Fruit fly (Drosophila melanogaster) whole organism, embryonic: ENCODE measurements around the gene Gbs-70E.

Source experiments
- CG1024 ChIP-seq: fragments of 200-800 bp; sonication (Bioruptor generic); IDR thresholded peaks from 2 replicates; pipeline ENCODE4 v1.3.6; 2022; ENCODE audit warnings: missing biosample characterization, missing genetic modification characterization
- CG10462 ChIP-seq: fragments of 200-800 bp; sonication (Bioruptor generic); optimal IDR thresholded peaks from 2 replicates; lab custom pipeline; 2016; ENCODE audit warnings: missing biosample characterization, missing genetic modification characterization
- CG10959 ChIP-seq: fragments of 200-800 bp; sonication (Bioruptor generic); IDR thresholded peaks from 2 replicates; pipeline ENCODE4 v1.3.6; 2022; ENCODE audit warnings: missing biosample characterization, missing genetic modification characterization
- CG11093 ChIP-seq: fragments of 200-800 bp; sonication (Bioruptor generic); IDR thresholded peaks from 3 replicates; pipeline ENCODE4 v1.3.6; 2022; ENCODE audit warnings: missing biosample characterization, missing genetic modification characterization
- CG11696 ChIP-seq: fragments of 200-800 bp; sonication (Bioruptor generic); IDR thresholded peaks from 2 replicates; pipeline ENCODE4 v1.3.6; 2022; ENCODE audit warnings: missing biosample characterization, missing genetic modification characterization
- CG11723 ChIP-seq: fragments of 200-800 bp; sonication (Bioruptor generic); optimal IDR thresholded peaks from 2 replicates; lab custom pipeline; 2017; ENCODE audit warnings: missing biosample characterization, mild to moderate bottlenecking, missing genetic modification characterization
- CG14050 ChIP-seq: fragments of 200-800 bp; sonication (Bioruptor generic); IDR thresholded peaks from 3 replicates; pipeline ENCODE4 v1.3.6; 2022; ENCODE audit warnings: missing biosample characterization, missing genetic modification characterization
- CG14441 ChIP-seq: fragments of 200-800 bp; sonication (Bioruptor generic); IDR thresholded peaks from 2 replicates; pipeline ENCODE4 v1.3.6; 2022; ENCODE audit warnings: missing biosample characterization, missing genetic modification characterization
- CG1602 ChIP-seq: fragments of 200-800 bp; sonication (Bioruptor generic); optimal IDR thresholded peaks from 3 replicates; lab custom pipeline; 2016; ENCODE audit warnings: missing biosample characterization, missing genetic modification characterization
- CG17829 ChIP-seq: fragments of 200-800 bp; optimal IDR thresholded peaks from 2 replicates; lab custom pipeline; 2019; ENCODE audit warnings: missing biosample characterization, mild to moderate bottlenecking, missing genetic modification characterization, moderate library complexity
- CG18262 ChIP-seq: fragments of 200-800 bp; optimal IDR thresholded peaks from 3 replicates; lab custom pipeline; 2019; ENCODE audit warnings: missing biosample characterization, mild to moderate bottlenecking, missing genetic modification characterization, moderate library complexity
- CG2120 ChIP-seq: fragments of 200-800 bp; sonication (Bioruptor generic); optimal IDR thresholded peaks from 3 replicates; lab custom pipeline; 2016; ENCODE audit warnings: missing biosample characterization, missing genetic modification characterization
- CG30431 ChIP-seq: fragments of 200-800 bp; sonication (Bioruptor generic); optimal IDR thresholded peaks from 2 replicates; lab custom pipeline; 2017; ENCODE audit warnings: missing biosample characterization, missing genetic modification characterization
- CG3163 ChIP-seq: fragments of 200-800 bp; sonication (Bioruptor generic); optimal IDR thresholded peaks from 3 replicates; lab custom pipeline; 2016; ENCODE audit warnings: missing biosample characterization, missing genetic modification characterization
- CG3726 ChIP-seq: fragments of 200-800 bp; sonication (Bioruptor generic); IDR thresholded peaks from 3 replicates; pipeline ENCODE4, ENCODE4 v1.3.6; 2022; ENCODE audit warnings: missing biosample characterization, missing genetic modification characterization
- CG4707 ChIP-seq: fragments of 200-800 bp; sonication (Bioruptor generic); optimal IDR thresholded peaks from 2 replicates; lab custom pipeline; 2018; ENCODE audit warnings: missing biosample characterization, mild to moderate bottlenecking, missing genetic modification characterization, moderate library complexity
- CG5180 ChIP-seq: fragments of 200-800 bp; sonication (Bioruptor generic); optimal IDR thresholded peaks from 3 replicates; lab custom pipeline; 2017; ENCODE audit warnings: missing biosample characterization, missing genetic modification characterization, mild to moderate bottlenecking, moderate library complexity, missing genetic modification reagents
- CG6175 ChIP-seq: fragments of 200-800 bp; sonication (Bioruptor generic); IDR thresholded peaks from 3 replicates; pipeline ENCODE4 v1.3.6; 2022; ENCODE audit warnings: missing biosample characterization, missing genetic modification characterization
- CG6272 ChIP-seq: fragments of 200-800 bp; sonication (Bioruptor generic); IDR thresholded peaks from 2 replicates; pipeline ENCODE4 v1.3.6; 2022; ENCODE audit warnings: missing biosample characterization, missing genetic modification characterization
- CG6765 ChIP-seq: fragments of 200-800 bp; sonication (Bioruptor generic); optimal IDR thresholded peaks from 3 replicates; lab custom pipeline; 2017; ENCODE audit warnings: missing biosample characterization, mild to moderate bottlenecking, missing genetic modification characterization
- CG7357 ChIP-seq: fragments of 200-800 bp; sonication (Bioruptor generic); IDR thresholded peaks from 3 replicates; pipeline ENCODE4 v1.3.6; 2022; ENCODE audit warnings: missing biosample characterization, missing genetic modification characterization
- CG7556 ChIP-seq: fragments of 200-800 bp; sonication (Bioruptor generic); optimal IDR thresholded peaks from 2 replicates; lab custom pipeline; 2017; ENCODE audit warnings: missing biosample characterization, mild to moderate bottlenecking, missing genetic modification characterization
- Dp ChIP-seq: fragments of 200-800 bp; sonication (Bioruptor generic); optimal IDR thresholded peaks from 2 replicates; lab custom pipeline; 2018; ENCODE audit warnings: missing biosample characterization, mild to moderate bottlenecking, missing genetic modification characterization, moderate library complexity
- Ets65A ChIP-seq: fragments of 200-800 bp; sonication (Bioruptor generic); peaks from one replicate; lab custom pipeline; 2016; ENCODE audit warnings: missing biosample characterization, missing genetic modification characterization
- Hey ChIP-seq: fragments of 200-800 bp; sonication (Bioruptor generic); optimal IDR thresholded peaks from 3 replicates; lab custom pipeline; 2018; ENCODE audit warnings: missing biosample characterization, mild to moderate bottlenecking, missing genetic modification characterization
- Hr39 ChIP-seq: fragments of >200 bp; optimal IDR thresholded peaks from 2 replicates; lab custom pipeline; 2017
- MBD-R2 ChIP-seq: fragments of 200-800 bp; sonication (Bioruptor generic); IDR thresholded peaks from 2 replicates; pipeline ENCODE4 v1.3.6; 2022; ENCODE audit warnings: missing biosample characterization, missing genetic modification characterization
- Med ChIP-seq: fragments of 200-800 bp; sonication (Bioruptor generic); peaks from one replicate; lab custom pipeline; 2016; ENCODE audit warnings: missing biosample characterization, missing genetic modification characterization, mild to moderate bottlenecking, inconsistent platforms, moderate library complexity
- PHDP ChIP-seq: fragments of 200-800 bp; sonication (Bioruptor generic); optimal IDR thresholded peaks from 3 replicates; lab custom pipeline; 2018; ENCODE audit warnings: missing biosample characterization, mild to moderate bottlenecking, missing genetic modification characterization, moderate library complexity
- Pdp1 ChIP-seq, 2 experiments: fragments of 200-800 bp; sonication (Bioruptor generic); optimal IDR thresholded peaks; 3 replicates each; lab custom pipeline; 2016; ENCODE audit warnings: missing biosample characterization in 2 of 2, missing genetic modification characterization in 2 of 2, mild to moderate bottlenecking in 1 of 2, moderate library complexity in 1 of 2
- Scr ChIP-seq: fragments of 200-800 bp; sonication (Bioruptor generic); IDR thresholded peaks from 2 replicates; pipeline ENCODE4 v1.3.6; 2022; ENCODE audit warnings: missing biosample characterization, missing genetic modification characterization; ENCODE audit not compliant: partially characterized antibody
- Side ChIP-seq: fragments of 200-800 bp; sonication (Bioruptor generic); optimal IDR thresholded peaks from 2 replicates; lab custom pipeline; 2016; ENCODE audit warnings: missing biosample characterization, missing genetic modification characterization
- Sin3A ChIP-seq: fragments of >200 bp; optimal IDR thresholded peaks from 2 replicates; lab custom pipeline; 2018
- Sox102F ChIP-seq: fragments of 200-800 bp; sonication (Bioruptor generic); optimal IDR thresholded peaks from 2 replicates; lab custom pipeline; 2018; ENCODE audit warnings: missing biosample characterization, mild to moderate bottlenecking, missing genetic modification characterization, moderate library complexity
- abd-A ChIP-seq: fragments of 200-800 bp; sonication (Bioruptor generic); optimal IDR thresholded peaks from 3 replicates; lab custom pipeline; 2019; ENCODE audit warnings: missing biosample characterization, mild to moderate bottlenecking, missing genetic modification characterization, moderate library complexity
- bcd ChIP-seq: fragments of 200-800 bp; sonication (Bioruptor generic); optimal IDR thresholded peaks from 2 replicates; lab custom pipeline; 2017; ENCODE audit warnings: missing biosample characterization, mild to moderate bottlenecking, missing genetic modification characterization
- bigmax ChIP-seq: fragments of 200-800 bp; sonication (Bioruptor generic); optimal IDR thresholded peaks from 2 replicates; lab custom pipeline; 2018; ENCODE audit warnings: missing biosample characterization, mild to moderate bottlenecking, missing genetic modification characterization
- cg ChIP-seq: fragments of 200-800 bp; sonication (Bioruptor generic); optimal IDR thresholded peaks from 3 replicates; lab custom pipeline; 2019; ENCODE audit warnings: missing biosample characterization, mild to moderate bottlenecking, missing genetic modification characterization, moderate library complexity
- chinmo ChIP-seq: fragments of 200-800 bp; sonication (Bioruptor generic); IDR thresholded peaks from 4 replicates; pipeline ENCODE4 v1.3.6; 2022; ENCODE audit warnings: missing biosample characterization, missing genetic modification characterization; ENCODE audit not compliant: partially characterized antibody
- ci ChIP-seq: fragments of 200-800 bp; sonication (Bioruptor generic); IDR thresholded peaks from 3 replicates; pipeline ENCODE4 v1.3.6; 2022; ENCODE audit warnings: missing biosample characterization, missing genetic modification characterization
- en ChIP-seq: fragments of 200-800 bp; sonication (Bioruptor generic); optimal IDR thresholded peaks from 2 replicates; lab custom pipeline; 2016; ENCODE audit warnings: missing biosample characterization, missing genetic modification characterization
- eve ChIP-seq, 2 experiments: fragments of >200 bp; optimal IDR thresholded peaks; 2 replicates each; lab custom pipeline; 2017; ENCODE audit warnings: missing biosample characterization in 2 of 2, missing genetic modification characterization in 2 of 2
- eyg ChIP-seq: fragments of 200-800 bp; sonication (Bioruptor generic); optimal IDR thresholded peaks from 3 replicates; lab custom pipeline; 2016; ENCODE audit warnings: missing biosample characterization, missing genetic modification characterization
- fd102C ChIP-seq: fragments of 200-800 bp; sonication (Bioruptor generic); optimal IDR thresholded peaks from 2 replicates; lab custom pipeline; 2018; ENCODE audit warnings: missing biosample characterization, mild to moderate bottlenecking, missing genetic modification characterization, moderate library complexity
- ftz-f1 ChIP-seq: fragments of 200-800 bp; sonication (Bioruptor generic); optimal IDR thresholded peaks from 2 replicates; lab custom pipeline; 2016; ENCODE audit warnings: missing biosample characterization, missing genetic modification characterization
- gcm ChIP-seq: fragments of 200-800 bp; sonication (Bioruptor generic); optimal IDR thresholded peaks from 2 replicates; lab custom pipeline; 2019; ENCODE audit warnings: missing biosample characterization, mild to moderate bottlenecking, missing genetic modification characterization, moderate library complexity
- gem ChIP-seq: fragments of 200-800 bp; sonication (Bioruptor generic); optimal IDR thresholded peaks from 2 replicates; lab custom pipeline; 2019; ENCODE audit warnings: missing biosample characterization, mild to moderate bottlenecking, missing genetic modification characterization, moderate library complexity
- ken ChIP-seq: fragments of 200-800 bp; sonication (Bioruptor generic); IDR thresholded peaks from 3 replicates; pipeline ENCODE4 v1.3.6; 2022; ENCODE audit warnings: missing biosample characterization, missing genetic modification characterization
- sc ChIP-seq, 3 experiments: fragments of >200 bp in 2 of 3; fragments of 200-800 bp in 1 of 3; sonication (Bioruptor generic) in 1 of 3; optimal IDR thresholded peaks; 2 replicates in 2 of 3; 3 replicates in 1 of 3; lab custom pipeline; 2017; ENCODE audit warnings: mild to moderate bottlenecking in 1 of 3, missing biosample characterization in 1 of 3, missing genetic modification characterization in 1 of 3, missing genetic modification reagents in 1 of 3
- schlank ChIP-seq: fragments of 200-800 bp; sonication (Bioruptor generic); optimal IDR thresholded peaks from 2 replicates; lab custom pipeline; 2018; ENCODE audit warnings: missing biosample characterization, mild to moderate bottlenecking, missing genetic modification characterization
- sens ChIP-seq: fragments of 200-800 bp; sonication (Bioruptor generic); peaks from one replicate; lab custom pipeline; 2016; ENCODE audit warnings: missing biosample characterization, missing genetic modification characterization
- sqz ChIP-seq: fragments of 200-800 bp; sonication (Bioruptor generic); optimal IDR thresholded peaks from 3 replicates; lab custom pipeline; 2018; ENCODE audit warnings: missing biosample characterization, mild to moderate bottlenecking, missing genetic modification characterization
- wek ChIP-seq: fragments of 200-800 bp; sonication (Bioruptor generic); optimal IDR thresholded peaks from 3 replicates; lab custom pipeline; 2018; ENCODE audit warnings: missing biosample characterization, mild to moderate bottlenecking, missing genetic modification characterization, moderate library complexity

Gbs-70E gene

dm6 chr3L:14558018-14558417, 7.2 kb upstream of the Gbs-70E start:
- TF ChIP-seq CG11093 (GFP tag; lab: Robert Waterston, UW) (no peak), cg (GFP tag; lab: Kevin White, UChicago) (no peak), wek (GFP tag; lab: Kevin White, UChicago) (no peak), CG1602 (GFP tag; lab: Kevin White, UChicago) (no peak), CG6272 (GFP tag; lab: Robert Waterston, UW) (no peak), CG14050 (GFP tag; lab: Robert Waterston, UW) (no peak), fd102C (no peak), Dp (GFP tag; lab: Kevin White, UChicago) (no peak), CG6765 (no peak), CG17829 (tag; lab: Kevin White, UChicago) (no peak), CG4707 (GFP tag; lab: Kevin White, UChicago) (no peak), chinmo (GFP tag; lab: Robert Waterston, UW) (no peak), CG18262 (tag; lab: Kevin White, UChicago) (no peak), CG3163 (no peak), CG10462 (GFP tag; lab: Kevin White, UChicago) (no peak), eve (GFP tag; optimal IDR thresholded peaks at IDR 0.05; lab: Kevin White, UChicago) (peak in 1 of 2 experiments; percentile 38), gem (tag; lab: Kevin White, UChicago) (no peak), Hr39 (lab: Kevin White, UChicago) (no peak), CG6175 (GFP tag; lab: Robert Waterston, UW) (no peak), Sin3A (lab: Kevin White, UChicago) (no peak), CG3726 (no peak), eyg (GFP tag; lab: Kevin White, UChicago) (no peak), CG14441 (GFP tag; lab: Robert Waterston, UW) (no peak), Sox102F (no peak), sqz (GFP tag; lab: Kevin White, UChicago) (no peak), sens (GFP tag; lab: Kevin White, UChicago) (peak; percentile 10), CG1024 (no peak), PHDP (no peak), Hey (tag; lab: Kevin White, UChicago) (no peak), CG11696 (GFP tag; lab: Robert Waterston, UW) (no peak), gcm (GFP tag; lab: Kevin White, UChicago) (no peak), en (no peak), CG2120 (GFP tag; lab: Kevin White, UChicago) (no peak), CG10959 (GFP tag; lab: Robert Waterston, UW) (no peak), schlank (tag; lab: Kevin White, UChicago) (no peak), Ets65A (GFP tag; lab: Kevin White, UChicago) (no peak), CG5180 (GFP tag; lab: Kevin White, UChicago) (no peak), CG11723 (GFP tag; lab: Kevin White, UChicago) (no peak), abd-A (no peak), ci (GFP tag; lab: Robert Waterston, UW) (0 out of 3 replicates have a peak, but pooled peaks have one; percentile 9), sc (optimal IDR thresholded peaks at IDR 0.05; lab: Kevin White, UChicago) (no peak), sc (GFP tag; optimal IDR thresholded peaks at IDR 0.05; lab: Kevin White, UChicago) (no peak), MBD-R2 (GFP tag; lab: Robert Waterston, UW) (no peak), ken (no peak), Med (GFP tag; lab: Kevin White, UChicago) (peak; percentile 29), CG7556 (no peak), bigmax (GFP tag; lab: Kevin White, UChicago) (no peak), bcd (GFP tag; lab: Kevin White, UChicago) (no peak), CG30431 (GFP tag; lab: Kevin White, UChicago) (no peak), Pdp1 (GFP tag; optimal IDR thresholded peaks at IDR 0.05; lab: Kevin White, UChicago) (no peak), Scr (GFP tag; lab: Robert Waterston, UW) (no peak), CG7357 (GFP tag; lab: Robert Waterston, UW) (no peak), Side (GFP tag; lab: Kevin White, UChicago) (no peak), ftz-f1 (GFP tag; lab: Kevin White, UChicago) (peak; percentile 55)
